Fruit fly (Drosophila melanogaster) whole organism, embryonic: Measurements from ENCODE around the gene CG1231.

Experiments used
- Atf3 ChIP-seq: fragments of 200-800 bp; sonication (Bioruptor generic); optimal IDR thresholded peaks from 3 replicates; lab custom pipeline; 2016; ENCODE audit warnings: missing biosample characterization, missing genetic modification characterization
- CG10654 ChIP-seq: fragments of 200-800 bp; sonication (Bioruptor generic); optimal IDR thresholded peaks from 2 replicates; lab custom pipeline; 2016; ENCODE audit warnings: missing biosample characterization, missing genetic modification characterization
- CG10959 ChIP-seq: fragments of 200-800 bp; sonication (Bioruptor generic); IDR thresholded peaks from 2 replicates; pipeline ENCODE4 v1.3.6; 2022; ENCODE audit warnings: missing biosample characterization, missing genetic modification characterization
- CG11398 ChIP-seq: fragments of 200-800 bp; sonication (Bioruptor generic); optimal IDR thresholded peaks from 2 replicates; lab custom pipeline; 2016; ENCODE audit warnings: missing biosample characterization, missing genetic modification characterization
- CG11560 ChIP-seq: fragments of 200-800 bp; sonication (Bioruptor generic); IDR thresholded peaks from 3 replicates; pipeline ENCODE4 v1.3.6; 2022; ENCODE audit warnings: missing biosample characterization, missing genetic modification characterization
- CG1233 ChIP-seq: fragments of 200-800 bp; sonication (Bioruptor generic); optimal IDR thresholded peaks from 4 replicates; lab custom pipeline; 2018; ENCODE audit warnings: missing biosample characterization, mild to moderate bottlenecking, missing genetic modification characterization
- CG13424 ChIP-seq: fragments of 200-800 bp; sonication (Bioruptor generic); optimal IDR thresholded peaks from 2 replicates; lab custom pipeline; 2019; ENCODE audit warnings: missing biosample characterization, mild to moderate bottlenecking, missing genetic modification characterization, moderate library complexity
- CG17328 ChIP-seq: fragments of 200-800 bp; sonication (Bioruptor generic); IDR thresholded peaks from 2 replicates; pipeline ENCODE4 v1.3.6; 2022; ENCODE audit warnings: missing biosample characterization, missing genetic modification characterization
- CG17612 ChIP-seq: fragments of 200-800 bp; sonication (Bioruptor generic); IDR thresholded peaks from 2 replicates; pipeline ENCODE4 v1.3.6; 2022; ENCODE audit warnings: missing biosample characterization, missing genetic modification characterization
- CG1832 ChIP-seq: fragments of 200-800 bp; sonication (Bioruptor generic); optimal IDR thresholded peaks from 2 replicates; lab custom pipeline; 2017; ENCODE audit warnings: missing biosample characterization, mild to moderate bottlenecking, missing genetic modification characterization, inconsistent platforms
- CG18599 ChIP-seq: fragments of 200-800 bp; sonication (Bioruptor generic); optimal IDR thresholded peaks from 3 replicates; lab custom pipeline; 2017; ENCODE audit warnings: missing biosample characterization, missing genetic modification characterization, mild to moderate bottlenecking, moderate library complexity, missing genetic modification reagents
- CG2129 ChIP-seq: fragments of 200-800 bp; sonication (Bioruptor generic); IDR thresholded peaks from 2 replicates; pipeline ENCODE4 v1.3.6; 2022; ENCODE audit warnings: missing biosample characterization, missing genetic modification characterization; ENCODE audit not compliant: partially characterized antibody
- CG3281 ChIP-seq: fragments of 200-800 bp; sonication (Bioruptor generic); optimal IDR thresholded peaks from 3 replicates; lab custom pipeline; 2017; ENCODE audit warnings: missing biosample characterization, mild to moderate bottlenecking, missing genetic modification characterization
- CG4282 ChIP-seq: fragments of 200-800 bp; sonication (Bioruptor generic); optimal IDR thresholded peaks from 2 replicates; lab custom pipeline; 2016; ENCODE audit warnings: missing biosample characterization, missing genetic modification characterization
- CG4328 ChIP-seq: fragments of 200-800 bp; sonication (Bioruptor generic); optimal IDR thresholded peaks from 3 replicates; lab custom pipeline; 2017; ENCODE audit warnings: missing biosample characterization, missing genetic modification reagents, missing genetic modification characterization
- CG6254 ChIP-seq: fragments of 200-800 bp; sonication (Bioruptor generic); optimal IDR thresholded peaks from 3 replicates; lab custom pipeline; 2017; ENCODE audit warnings: mild to moderate bottlenecking, missing biosample characterization, missing genetic modification reagents, missing genetic modification characterization
- CG6272 ChIP-seq: fragments of 200-800 bp; sonication (Bioruptor generic); IDR thresholded peaks from 2 replicates; pipeline ENCODE4 v1.3.6; 2022; ENCODE audit warnings: missing biosample characterization, missing genetic modification characterization
- CG8359 ChIP-seq: fragments of 200-800 bp; sonication (Bioruptor generic); optimal IDR thresholded peaks from 2 replicates; lab custom pipeline; 2017; ENCODE audit warnings: missing biosample characterization, mild to moderate bottlenecking, missing genetic modification characterization, borderline replicate concordance
- Dll ChIP-seq: fragments of 200-800 bp; sonication (Bioruptor generic); IDR thresholded peaks from 4 replicates; pipeline ENCODE4 v1.3.6; 2022; ENCODE audit warnings: missing biosample characterization, missing genetic modification characterization; ENCODE audit not compliant: partially characterized antibody
- Ets65A ChIP-seq: fragments of 200-800 bp; sonication (Bioruptor generic); peaks from one replicate; lab custom pipeline; 2016; ENCODE audit warnings: missing biosample characterization, missing genetic modification characterization
- H15 ChIP-seq: fragments of 200-800 bp; sonication (Bioruptor generic); IDR thresholded peaks from 3 replicates; pipeline ENCODE4 v1.3.6; 2022; ENCODE audit warnings: missing biosample characterization, missing genetic modification characterization
- HLHmδ ChIP-seq: fragments of 200-800 bp; sonication (Bioruptor generic); optimal IDR thresholded peaks from 2 replicates; lab custom pipeline; 2018; ENCODE audit warnings: missing biosample characterization, mild to moderate bottlenecking, missing genetic modification characterization, moderate library complexity
- HmgD ChIP-seq: fragments of 200-800 bp; sonication (Bioruptor generic); optimal IDR thresholded peaks from 3 replicates; lab custom pipeline; 2016; ENCODE audit warnings: missing biosample characterization, missing genetic modification characterization
- NC2β ChIP-seq: fragments of 200-800 bp; sonication (Bioruptor generic); optimal IDR thresholded peaks from 2 replicates; lab custom pipeline; 2016; ENCODE audit warnings: missing biosample characterization, missing genetic modification characterization
- Optix ChIP-seq: fragments of 200-800 bp; sonication (Bioruptor generic); IDR thresholded peaks from 3 replicates; pipeline ENCODE4 v1.3.6; 2022; ENCODE audit warnings: missing biosample characterization, missing genetic modification characterization
- Ravus ChIP-seq: fragments of 200-800 bp; sonication (Bioruptor generic); IDR thresholded peaks from 2 replicates; pipeline ENCODE4 v1.3.6; 2022; ENCODE audit warnings: missing biosample characterization, missing genetic modification characterization
- Six4 ChIP-seq: fragments of 200-800 bp; sonication (Bioruptor generic); optimal IDR thresholded peaks from 2 replicates; lab custom pipeline; 2016; ENCODE audit warnings: missing biosample characterization, missing genetic modification characterization
- TFAM ChIP-seq: fragments of 200-800 bp; sonication (Bioruptor generic); optimal IDR thresholded peaks from 2 replicates; lab custom pipeline; 2017; ENCODE audit warnings: missing biosample characterization, missing genetic modification characterization, inconsistent platforms
- Vsx1 ChIP-seq: fragments of 200-800 bp; sonication (Bioruptor generic); optimal IDR thresholded peaks from 2 replicates; lab custom pipeline; 2017; ENCODE audit warnings: missing biosample characterization, mild to moderate bottlenecking, missing genetic modification characterization, missing genetic modification reagents
- YL-1 ChIP-seq: fragments of 200-800 bp; sonication (Bioruptor generic); optimal IDR thresholded peaks from 3 replicates; lab custom pipeline; 2017; ENCODE audit warnings: missing biosample characterization, mild to moderate bottlenecking, missing genetic modification characterization
- ap ChIP-seq: fragments of 200-800 bp; sonication (Bioruptor generic); IDR thresholded peaks from 2 replicates; pipeline ENCODE4 v1.3.6; 2022; ENCODE audit warnings: missing biosample characterization, missing genetic modification characterization
- ara ChIP-seq: fragments of 200-800 bp; sonication (Bioruptor generic); IDR thresholded peaks from 2 replicates; pipeline ENCODE4 v1.3.6; 2022; ENCODE audit warnings: missing biosample characterization, missing genetic modification characterization
- ase ChIP-seq: fragments of 200-800 bp; sonication (Bioruptor generic); IDR thresholded peaks from 3 replicates; pipeline ENCODE4 v1.3.6; 2022; ENCODE audit warnings: missing biosample characterization, missing genetic modification characterization
- da ChIP-seq: fragments of 200-800 bp; sonication (Bioruptor generic); optimal IDR thresholded peaks from 2 replicates; lab custom pipeline; 2016; ENCODE audit warnings: missing biosample characterization, missing genetic modification characterization
- fd64A ChIP-seq: fragments of 200-800 bp; sonication (Bioruptor generic); optimal IDR thresholded peaks from 3 replicates; lab custom pipeline; 2018; ENCODE audit warnings: missing biosample characterization, mild to moderate bottlenecking, missing genetic modification characterization
- gcm2 ChIP-seq: fragments of 200-800 bp; sonication (Bioruptor generic); optimal IDR thresholded peaks from 2 replicates; lab custom pipeline; 2016; ENCODE audit warnings: missing biosample characterization, missing genetic modification characterization
- lov ChIP-seq, 2 experiments: fragments of 200-800 bp in 1 of 2; fragments of >200 bp in 1 of 2; sonication (Bioruptor generic) in 1 of 2; IDR thresholded peaks in 1 of 2; optimal IDR thresholded peaks in 1 of 2; 2 replicates in 1 of 2; 3 replicates in 1 of 2; pipeline versions ENCODE4 v1.3.6 to Lab custom; 2017 to 2022; ENCODE audit warnings: missing biosample characterization in 1 of 2, missing genetic modification characterization in 1 of 2
- nerfin-1 ChIP-seq: fragments of 200-800 bp; sonication (Bioruptor generic); optimal IDR thresholded peaks from 3 replicates; lab custom pipeline; 2019; ENCODE audit warnings: missing biosample characterization, mild to moderate bottlenecking, missing genetic modification characterization, moderate library complexity
- nerfin-2 ChIP-seq: fragments of 200-800 bp; sonication (Bioruptor generic); IDR thresholded peaks from 2 replicates; pipeline ENCODE4 v1.3.6; 2022; ENCODE audit warnings: missing biosample characterization, missing genetic modification characterization; ENCODE audit not compliant: partially characterized antibody
- nom ChIP-seq: fragments of 200-800 bp; sonication (Bioruptor generic); optimal IDR thresholded peaks from 2 replicates; lab custom pipeline; 2017; ENCODE audit warnings: missing biosample characterization, missing genetic modification characterization, mild to moderate bottlenecking, moderate library complexity, missing genetic modification reagents
- odd ChIP-seq: fragments of 200-800 bp; sonication (Bioruptor generic); optimal IDR thresholded peaks from 2 replicates; lab custom pipeline; 2017; ENCODE audit warnings: missing biosample characterization, mild to moderate bottlenecking, missing genetic modification characterization
- row ChIP-seq: fragments of 200-800 bp; sonication (Bioruptor generic); IDR thresholded peaks from 3 replicates; pipeline ENCODE4 v1.3.6; 2022; ENCODE audit warnings: missing biosample characterization, missing genetic modification characterization
- tgo ChIP-seq: fragments of 200-800 bp; sonication (Bioruptor generic); IDR thresholded peaks from 3 replicates; pipeline ENCODE4 v1.3.6; 2022; ENCODE audit warnings: missing biosample characterization, missing genetic modification characterization
- tio ChIP-seq: fragments of 200-800 bp; sonication (Bioruptor generic); optimal IDR thresholded peaks from 2 replicates; lab custom pipeline; 2017; ENCODE audit warnings: missing biosample characterization, missing genetic modification characterization, inconsistent platforms
- ttk ChIP-seq: fragments of 200-800 bp; sonication (Bioruptor generic); IDR thresholded peaks from 2 replicates; pipeline ENCODE4 v2.1.2; 2022; ENCODE audit warnings: missing biosample characterization, missing genetic modification characterization
- wek ChIP-seq: fragments of 200-800 bp; sonication (Bioruptor generic); optimal IDR thresholded peaks from 3 replicates; lab custom pipeline; 2018; ENCODE audit warnings: missing biosample characterization, mild to moderate bottlenecking, missing genetic modification characterization, moderate library complexity
- wor ChIP-seq: fragments of 200-800 bp; sonication (Bioruptor generic); IDR thresholded peaks from 2 replicates; pipeline ENCODE4 v1.3.6; 2022; ENCODE audit warnings: missing biosample characterization, missing genetic modification characterization
- z ChIP-seq: fragments of 200-800 bp; sonication (Bioruptor generic); IDR thresholded peaks from 3 replicates; pipeline ENCODE4 v1.3.6; 2022; ENCODE audit warnings: missing biosample characterization, missing genetic modification characterization
- zfh2 ChIP-seq: fragments of 200-800 bp; sonication (Bioruptor generic); optimal IDR thresholded peaks from 2 replicates; lab custom pipeline; 2016; ENCODE audit warnings: missing biosample characterization, missing genetic modification characterization

CG1231 gene

DNA sequence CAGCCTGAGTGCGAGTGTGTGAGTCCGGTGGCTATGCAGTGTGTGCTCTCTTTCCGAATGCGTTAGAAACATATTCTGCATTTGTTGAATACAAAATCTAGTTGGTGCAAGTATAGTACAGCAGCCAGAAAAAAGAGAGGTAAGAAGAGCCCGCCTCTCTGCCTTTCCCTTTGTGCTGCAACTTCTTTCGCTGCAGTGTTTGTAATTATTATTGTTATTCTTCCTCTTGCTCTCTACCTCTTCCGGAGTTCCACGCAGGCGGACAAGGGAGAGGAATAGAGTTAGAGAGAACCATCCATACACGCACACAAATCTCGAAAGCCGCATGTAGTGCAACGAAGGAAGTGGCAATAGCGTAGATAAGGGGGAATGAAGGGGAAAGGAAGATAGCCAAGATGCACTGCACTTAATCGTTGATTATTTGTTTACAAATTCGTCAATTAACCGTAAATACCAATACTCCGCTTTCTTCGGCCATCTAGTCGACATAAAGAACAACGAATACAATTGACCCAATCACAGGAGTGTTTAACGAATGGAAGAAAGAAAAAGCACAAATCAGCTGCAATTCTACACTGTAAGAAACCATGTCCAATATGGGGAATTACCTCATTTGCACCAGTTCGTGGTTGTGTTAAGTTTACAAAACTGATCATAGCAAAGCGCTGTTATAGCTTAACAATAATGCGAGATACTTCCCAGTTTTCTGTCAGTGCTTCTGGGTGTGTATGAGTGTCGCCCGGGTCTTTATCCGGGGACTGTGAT is 8.4 kb upstream of the CG1231 start (continued):
- TF ChIP-seq ase (GFP tag; lab: Robert Waterston, UW) (peak; percentile 59; the same call in 1 of the 3 replicates), tgo (peak; percentile 66), CG1832 (no peak), CG2129 (GFP tag; lab: Robert Waterston, UW) (no peak), YL-1 (GFP tag; lab: Kevin White, UChicago) (no peak), wek (GFP tag; lab: Kevin White, UChicago) (peak; percentile 65), CG18599 (GFP tag; lab: Kevin White, UChicago) (peak; percentile 46), nerfin-1 (tag; lab: Kevin White, UChicago) (peak; percentile 53), ap (peak; percentile 56), zfh2 (GFP tag; lab: Kevin White, UChicago) (no peak), wor (GFP tag; lab: Robert Waterston, UW) (peak; percentile 69), gcm2 (GFP tag; lab: Kevin White, UChicago) (peak; percentile 33), tio (GFP tag; lab: Kevin White, UChicago) (peak; percentile 69), Six4 (GFP tag; lab: Kevin White, UChicago) (peak; percentile 67), CG6272 (GFP tag; lab: Robert Waterston, UW) (peak; percentile 65), CG11398 (GFP tag; lab: Kevin White, UChicago) (peak; percentile 54), CG11560 (no peak), CG4282 (no peak), CG17328 (GFP tag; lab: Robert Waterston, UW) (peak; percentile 81), H15 (GFP tag; lab: Robert Waterston, UW) (peak; percentile 82), lov (optimal IDR thresholded peaks at IDR 0.05; lab: Kevin White, UChicago) (no peak), lov (GFP tag; IDR thresholded peaks at IDR 0.05; lab: Robert Waterston, UW) (peak; percentile 73; the same call in 2 of the 3 replicates), odd (GFP tag; lab: Kevin White, UChicago) (peak; percentile 12), CG10959 (peak; percentile 67), nom (GFP tag; lab: Kevin White, UChicago) (peak; percentile 61), NC2β (GFP tag; lab: Kevin White, UChicago) (peak; percentile 65), Atf3 (GFP tag; lab: Kevin White, UChicago) (peak; percentile 70), CG10654 (peak; percentile 70), da (GFP tag; lab: Kevin White, UChicago) (peak; percentile 36), HmgD (peak; percentile 41), CG8359 (peak; percentile 54), TFAM (peak; percentile 17), row (GFP tag; lab: Robert Waterston, UW) (peak; percentile 80), fd64A (GFP tag; lab: Kevin White, UChicago) (peak; percentile 80), z (0 out of 3 replicates have a peak, but pooled peaks have one; percentile 36), Ets65A (GFP tag; lab: Kevin White, UChicago) (peak; percentile 97), CG6254 (GFP tag; lab: Kevin White, UChicago) (peak; percentile 69), Ravus (GFP tag; lab: Robert Waterston, UW) (peak; percentile 25; the same call in 1 of the 2 replicates), CG17612 (no peak), HLHmδ (GFP tag; lab: Kevin White, UChicago) (no peak), CG4328 (no peak), CG1233 (GFP tag; lab: Kevin White, UChicago) (peak; percentile 67), ara (peak; percentile 88), Vsx1 (GFP tag; lab: Kevin White, UChicago) (no peak), Dll (GFP tag; lab: Robert Waterston, UW) (no peak), CG13424 (tag; lab: Kevin White, UChicago) (peak; percentile 69), ttk (GFP tag; lab: Robert Waterston, UW) (peak; percentile 67), Optix (GFP tag; lab: Robert Waterston, UW) (peak; percentile 76), nerfin-2 (GFP tag; lab: Robert Waterston, UW) (no peak), CG3281 (no peak)
